Worm (Caenorhabditis elegans): ENCODE results near the gene unc-30.

- no peak for TF ChIP-seq ceh-45 (GFP tag; IDR thresholded peaks at IDR 0.05)
- TF ChIP-seq hlh-30 (tag; optimal IDR thresholded peaks at IDR 0.05; ENCODE audit: insufficient read depth) = no peak
- TF ChIP-seq sox-2 (GFP tag; IDR thresholded peaks at IDR 0.05) = no peak
- TF ChIP-seq ceh-18 (tag; optimal IDR thresholded peaks at IDR 0.05) = no peak
- no peak for TF ChIP-seq nhr-232 (tag; optimal IDR thresholded peaks at IDR 0.05)
- TF ChIP-seq ceh-48 (tag; optimal IDR thresholded peaks at IDR 0.05) = no peak
- TF ChIP-seq tbx-2 (tag; optimal IDR thresholded peaks at IDR 0.05) = no peak
- no peak for TF ChIP-seq ama-1 (optimal IDR thresholded peaks at IDR 0.05)
- TF ChIP-seq ztf-16 (tag; optimal IDR thresholded peaks at IDR 0.05) = no peak
- TF ChIP-seq ref-2 (tag; optimal IDR thresholded peaks at IDR 0.05) = no peak
- no peak for TF ChIP-seq nhr-11 (tag; optimal IDR thresholded peaks at IDR 0.05)
Observed at ce11 chrIV:13096778-13097177, 22.0 kb upstream of the unc-30 start.

Data from whole organism, late embryonic.